Fruit fly (Drosophila melanogaster) whole organism, adult: ENCODE data around the gene VhaM9.7-a.

Experiments
- CG11617 ChIP-seq: fragments of 200-800 bp; sonication (Bioruptor generic); optimal IDR thresholded peaks from 2 replicates; lab custom pipeline; 2017; ENCODE audit warnings: mild to moderate bottlenecking, missing biosample characterization, missing genetic modification reagents, missing genetic modification characterization
- CG12768 ChIP-seq: fragments of 200-800 bp; sonication (Bioruptor generic); optimal IDR thresholded peaks from 2 replicates; lab custom pipeline; 2017; ENCODE audit warnings: missing biosample characterization, missing genetic modification characterization, mild to moderate bottlenecking, moderate library complexity, missing genetic modification reagents
- CG14711 ChIP-seq: fragments of 200-800 bp; sonication (Bioruptor generic); optimal IDR thresholded peaks from 2 replicates; lab custom pipeline; 2018; ENCODE audit warnings: missing biosample characterization, mild to moderate bottlenecking, missing genetic modification characterization, moderate library complexity
- CG1620 ChIP-seq: fragments of 200-800 bp; sonication (Bioruptor generic); optimal IDR thresholded peaks from 2 replicates; lab custom pipeline; 2016; ENCODE audit warnings: missing biosample characterization, missing genetic modification characterization
- CG33017 ChIP-seq: fragments of 200-800 bp; sonication (Bioruptor generic); optimal IDR thresholded peaks from 2 replicates; lab custom pipeline; 2018; ENCODE audit warnings: missing biosample characterization, mild to moderate bottlenecking, missing genetic modification characterization, moderate library complexity
- CG5204 ChIP-seq: fragments of 200-800 bp; sonication (Bioruptor generic); optimal IDR thresholded peaks from 2 replicates; lab custom pipeline; 2016; ENCODE audit warnings: missing biosample characterization, missing genetic modification characterization
- CG7045 ChIP-seq: fragments of 200-800 bp; sonication (Bioruptor generic); optimal IDR thresholded peaks from 2 replicates; lab custom pipeline; 2017; ENCODE audit warnings: missing biosample characterization, mild to moderate bottlenecking, missing genetic modification characterization
- CG7101 ChIP-seq: fragments of 200-800 bp; sonication (Bioruptor generic); optimal IDR thresholded peaks from 2 replicates; lab custom pipeline; 2018; ENCODE audit warnings: missing biosample characterization, mild to moderate bottlenecking, missing genetic modification characterization, moderate library complexity
- Clk ChIP-seq: fragments of 200-800 bp; sonication (Bioruptor generic); optimal IDR thresholded peaks from 2 replicates; lab custom pipeline; 2017; ENCODE audit warnings: missing biosample characterization, missing genetic modification characterization
- Crg-1 ChIP-seq: fragments of 200-800 bp; sonication (Bioruptor generic); optimal IDR thresholded peaks from 2 replicates; lab custom pipeline; 2016; ENCODE audit warnings: missing biosample characterization, missing genetic modification characterization
- Hr96 ChIP-seq: fragments of 200-800 bp; sonication (Bioruptor generic); optimal IDR thresholded peaks from 2 replicates; lab custom pipeline; 2016; ENCODE audit warnings: missing biosample characterization, missing genetic modification characterization
- Mnt ChIP-seq: fragments of 200-800 bp; sonication (Bioruptor generic); optimal IDR thresholded peaks from 2 replicates; lab custom pipeline; 2016; ENCODE audit warnings: missing biosample characterization, mild to moderate bottlenecking, missing genetic modification characterization
- bab1 ChIP-seq: fragments of 200-800 bp; sonication (Bioruptor generic); optimal IDR thresholded peaks from 3 replicates; lab custom pipeline; 2019; ENCODE audit warnings: missing biosample characterization, mild to moderate bottlenecking, missing genetic modification characterization, moderate library complexity
- cic ChIP-seq: fragments of 200-800 bp; sonication (Bioruptor generic); optimal IDR thresholded peaks from 2 replicates; lab custom pipeline; 2017; ENCODE audit warnings: missing biosample characterization, mild to moderate bottlenecking, missing genetic modification characterization, moderate library complexity
- cnc ChIP-seq, 2 experiments: fragments of >200 bp; optimal IDR thresholded peaks; 2 replicates each; lab custom pipeline; 2017
- kay ChIP-seq: fragments of 200-800 bp; sonication (Bioruptor generic); peaks from one replicate; lab custom pipeline; 2016; ENCODE audit warnings: missing biosample characterization, missing genetic modification characterization, borderline replicate concordance
- ovo ChIP-seq: fragments of 200-800 bp; sonication (Bioruptor generic); optimal IDR thresholded peaks from 2 replicates; lab custom pipeline; 2016; ENCODE audit warnings: missing biosample characterization, missing genetic modification characterization
- pad ChIP-seq: fragments of 200-800 bp; sonication (Bioruptor generic); optimal IDR thresholded peaks from 3 replicates; lab custom pipeline; 2017; ENCODE audit warnings: missing biosample characterization, missing genetic modification characterization, mild to moderate bottlenecking, moderate library complexity, missing genetic modification reagents
- tj ChIP-seq: fragments of 200-800 bp; sonication (Bioruptor generic); optimal IDR thresholded peaks from 3 replicates; lab custom pipeline; 2017; ENCODE audit warnings: missing biosample characterization, mild to moderate bottlenecking, missing genetic modification characterization, moderate library complexity
- toe ChIP-seq: fragments of 200-800 bp; sonication (Bioruptor generic); optimal IDR thresholded peaks from 2 replicates; lab custom pipeline; 2016; ENCODE audit warnings: missing biosample characterization, missing genetic modification characterization

The VhaM9.7-a gene

dm6 chr3L:4262384-4262783, at the start of gene VhaM9.7-a, which contains the start of gene CG11586:
Gene VhaM9.7-a, plus strand, starts transcription at chr3L:4262705.
Gene CG11586, minus strand, starts transcription at chr3L:4262470.
- TF ChIP-seq CG7101 (tag; lab: Kevin White, UChicago) = peak; percentile 30
- TF ChIP-seq kay (GFP tag; lab: Kevin White, UChicago) = no peak
- TF ChIP-seq CG11617 (GFP tag; lab: Kevin White, UChicago) = peak; percentile 29
- peak; percentile 40 for TF ChIP-seq CG5204
- peak; percentile 39 for TF ChIP-seq Mnt (GFP tag; lab: Kevin White, UChicago)
- TF ChIP-seq CG14711 = peak; percentile 35
- TF ChIP-seq bab1 (GFP tag; lab: Kevin White, UChicago) = peak; percentile 39
- TF ChIP-seq CG12768 = no peak
- no peak for TF ChIP-seq CG1620 (GFP tag; lab: Kevin White, UChicago)

dm6 chr3L:4212815-4213214, 49.7 kb upstream of the VhaM9.7-a start, which contains the start of gene Cpr64Ac:
Gene Cpr64Ac, minus strand, starts transcription at chr3L:4212915.
- TF ChIP-seq CG7045 (no peak), bab1 (GFP tag; lab: Kevin White, UChicago) (no peak), cic (no peak), CG7101 (tag; lab: Kevin White, UChicago) (no peak), Crg-1 (GFP tag; lab: Kevin White, UChicago) (no peak), pad (GFP tag; lab: Kevin White, UChicago) (no peak), CG1620 (GFP tag; lab: Kevin White, UChicago) (no peak), Mnt (GFP tag; lab: Kevin White, UChicago) (no peak), cnc (optimal IDR thresholded peaks at IDR 0.05; lab: Kevin White, UChicago) (no peak), tj (GFP tag; lab: Kevin White, UChicago) (no peak)

dm6 chr3L:4215079-4215478, 47.4 kb upstream of the VhaM9.7-a start, which contains the start of gene Cpr64Ad:
Gene Cpr64Ad, plus strand, starts transcription at chr3L:4215379.
- no peak for TF ChIP-seq Mnt (GFP tag; lab: Kevin White, UChicago)
- no peak for TF ChIP-seq CG33017 (tag; lab: Kevin White, UChicago)
- TF ChIP-seq toe (GFP tag; lab: Kevin White, UChicago) = no peak
- no peak for TF ChIP-seq bab1 (GFP tag; lab: Kevin White, UChicago)
- TF ChIP-seq CG7045 = no peak
- TF ChIP-seq cnc (optimal IDR thresholded peaks at IDR 0.05; lab: Kevin White, UChicago) = no peak
- no peak for TF ChIP-seq Hr96 (GFP tag; lab: Kevin White, UChicago)
- no peak for TF ChIP-seq tj (GFP tag; lab: Kevin White, UChicago)
- TF ChIP-seq CG1620 (GFP tag; lab: Kevin White, UChicago) = no peak
- no peak for TF ChIP-seq cic

- TF ChIP-seq toe (GFP tag; lab: Kevin White, UChicago) (no peak), CG12768 (peak; percentile 23), cnc (optimal IDR thresholded peaks at IDR 0.05; lab: Kevin White, UChicago) (peak in 1 of 2 experiments; percentile 47), cic (peak; percentile 59), CG33017 (tag; lab: Kevin White, UChicago) (peak; percentile 8), kay (GFP tag; lab: Kevin White, UChicago) (peak; percentile 73), CG7101 (tag; lab: Kevin White, UChicago) (no peak)
Observed at dm6 chr3L:4219291-4220228, 42.9 kb upstream of the VhaM9.7-a start.

dm6 chr3L:4220679-4221078, 41.8 kb upstream of the VhaM9.7-a start:
- TF ChIP-seq tj (GFP tag; lab: Kevin White, UChicago) (peak; percentile 71), CG7045 (no peak), Hr96 (GFP tag; lab: Kevin White, UChicago) (no peak), Clk (GFP tag; lab: Kevin White, UChicago) (no peak), CG11617 (GFP tag; lab: Kevin White, UChicago) (no peak), kay (GFP tag; lab: Kevin White, UChicago) (no peak), CG1620 (GFP tag; lab: Kevin White, UChicago) (no peak), pad (GFP tag; lab: Kevin White, UChicago) (no peak)

- TF ChIP-seq CG12768 (peak; percentile 82), CG7101 (tag; lab: Kevin White, UChicago) (peak; percentile 10), kay (GFP tag; lab: Kevin White, UChicago) (no peak), Hr96 (GFP tag; lab: Kevin White, UChicago) (no peak), CG11617 (GFP tag; lab: Kevin White, UChicago) (no peak), tj (GFP tag; lab: Kevin White, UChicago) (peak; percentile 84), CG14711 (peak; percentile 6), CG1620 (GFP tag; lab: Kevin White, UChicago) (no peak), CG7045 (peak; percentile 50), toe (GFP tag; lab: Kevin White, UChicago) (no peak), Mnt (GFP tag; lab: Kevin White, UChicago) (peak; percentile 83), CG5204 (no peak), Crg-1 (GFP tag; lab: Kevin White, UChicago) (no peak), pad (GFP tag; lab: Kevin White, UChicago) (peak; percentile 54), CG33017 (tag; lab: Kevin White, UChicago) (peak; percentile 59), cic (peak; percentile 99), ovo (GFP tag; lab: Kevin White, UChicago) (no peak), cnc (optimal IDR thresholded peaks at IDR 0.05; lab: Kevin White, UChicago) (no peak), bab1 (GFP tag; lab: Kevin White, UChicago) (no peak), Clk (GFP tag; lab: Kevin White, UChicago) (no peak)
Observed at dm6 chr3L:4221226-4221770, 41.2 kb upstream of the VhaM9.7-a start.
